Worm (Caenorhabditis elegans) whole organism, midembryonic: ENCODE data around the gene K08D8.10.

ENCODE experiments used
- T22C8.4 ChIP-seq: fragments of 200-800 bp; sonication (Bioruptor generic); IDR thresholded peaks from 2 replicates; pipeline ENCODE4 v1.3.6; 2022; ENCODE audit warnings: missing genetic modification characterization, missing compliant biosample characterization
- cog-1 ChIP-seq: sonication (generic microtip); optimal IDR thresholded peaks from 2 replicates; lab custom pipeline; 2016; ENCODE audit warnings: missing genetic modification characterization, missing compliant biosample characterization
- flt-1 ChIP-seq: fragments of 200-800 bp; sonication (Bioruptor generic); IDR thresholded peaks from 2 replicates; pipeline ENCODE4 v1.3.6; 2022; ENCODE audit warnings: missing genetic modification characterization, missing compliant biosample characterization
- klf-2 ChIP-seq: fragments of 200-800 bp; sonication (Bioruptor generic); conservative IDR thresholded peaks from 2 replicates; pipeline ENCODE4 v1.3.6; 2022; ENCODE audit warnings: missing genetic modification reagents, missing genetic modification characterization, missing compliant biosample characterization
- med-1 ChIP-seq: sonication (generic microtip); optimal IDR thresholded peaks from 2 replicates; lab custom pipeline; 2017; ENCODE audit warnings: missing genetic modification characterization, mild to moderate bottlenecking, missing compliant biosample characterization, antibody characterized with exemption, missing genetic modification reagents; ENCODE audit not compliant: insufficient read depth
- ref-1 ChIP-seq: fragments of 200-800 bp; sonication (Bioruptor generic); conservative IDR thresholded peaks from 2 replicates; pipeline ENCODE4 v1.3.6; 2022; ENCODE audit warnings: missing genetic modification reagents, missing genetic modification characterization, missing compliant biosample characterization
- tab-1 ChIP-seq: fragments of 200-800 bp; sonication (Bioruptor generic); IDR thresholded peaks from 2 replicates; pipeline ENCODE4 v1.3.6; 2022; ENCODE audit warnings: missing genetic modification characterization, missing compliant biosample characterization
- ztf-23 ChIP-seq: fragments of 200-800 bp; sonication (Bioruptor generic); IDR thresholded peaks from 2 replicates; pipeline ENCODE4 v1.3.6; 2022; ENCODE audit warnings: missing genetic modification reagents, missing genetic modification characterization, missing compliant biosample characterization
- ztf-29 ChIP-seq: fragments of 200-800 bp; sonication (Bioruptor generic); IDR thresholded peaks from 2 replicates; pipeline ENCODE4 v1.3.6; 2022; ENCODE audit warnings: missing genetic modification reagents, missing genetic modification characterization, missing compliant biosample characterization

Gene K08D8.10

DNA sequence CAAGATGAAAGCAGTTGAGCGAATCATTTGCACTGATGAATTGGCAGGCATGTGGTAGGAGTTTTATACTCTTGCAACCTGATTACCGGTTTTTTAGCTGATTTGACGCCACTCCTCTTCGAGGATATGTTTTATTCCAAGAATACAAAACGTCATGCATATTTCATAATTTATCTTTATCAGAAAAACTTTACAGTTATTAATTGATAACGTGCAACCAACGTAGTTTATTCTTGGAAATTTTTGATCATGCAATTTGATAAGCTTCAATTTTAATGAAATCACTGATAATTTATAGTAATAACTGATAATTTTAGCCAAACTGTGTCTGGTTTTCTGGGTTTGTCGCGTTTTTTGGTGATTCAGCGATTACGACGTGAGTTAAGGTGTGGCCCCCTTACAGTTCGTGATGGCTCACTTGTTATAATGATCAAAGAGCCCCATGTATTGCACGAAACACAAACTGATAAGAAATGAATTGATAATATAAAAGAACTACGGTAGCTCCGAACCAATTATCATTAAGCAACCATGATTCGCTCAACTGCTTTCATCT, 35.9 kb downstream of the K08D8.10 start, which contains the start of the genes cld-1 and dod-21:
Gene cld-1 (minus strand): TSS at position 51 of the 556 bp plus-strand sequence.
Gene dod-21 (plus strand): TSS at position 518 of the 556 bp plus-strand sequence.
- TF ChIP-seq cog-1 (tag; lab: Kevin White, UChicago) (no peak), T22C8.4 (no peak), med-1 (no peak), tab-1 (GFP tag; lab: Robert Waterston, UW) (no peak), flt-1 (GFP tag; lab: Robert Waterston, UW) (no peak), ztf-29 (GFP tag; lab: Robert Waterston, UW) (no peak), klf-2 (GFP tag; lab: Robert Waterston, UW) (no peak), ztf-23 (GFP tag; lab: Robert Waterston, UW) (no peak), ref-1 (GFP tag; lab: Robert Waterston, UW) (no peak)

DNA sequence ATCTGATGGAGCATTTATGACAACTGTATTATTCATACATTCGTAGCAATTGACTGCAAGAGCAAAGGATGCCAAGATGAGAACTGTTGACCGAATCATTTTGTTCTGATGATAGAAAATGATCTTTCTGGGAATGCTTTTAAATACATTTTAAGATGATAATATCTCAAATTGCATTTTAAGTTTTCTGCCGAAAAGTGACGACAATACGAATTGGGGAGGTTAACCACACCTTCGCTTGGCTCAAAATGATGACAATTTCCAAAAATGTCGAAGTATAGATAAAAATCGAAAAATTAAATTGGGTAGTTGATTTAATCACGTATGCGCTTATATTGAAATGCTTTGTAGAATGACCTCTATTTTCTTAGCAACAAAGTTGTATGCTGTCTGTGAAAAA, 40.9 kb downstream of the K08D8.10 start, which contains the start of gene dod-24:
Gene dod-24 (minus strand): TSS at position 101 of the 400 bp plus-strand sequence.
- TF ChIP-seq flt-1 (GFP tag; lab: Robert Waterston, UW) (no peak), ref-1 (GFP tag; lab: Robert Waterston, UW) (no peak), ztf-23 (GFP tag; lab: Robert Waterston, UW) (no peak), klf-2 (GFP tag; lab: Robert Waterston, UW) (no peak), cog-1 (tag; lab: Kevin White, UChicago) (no peak)

DNA sequence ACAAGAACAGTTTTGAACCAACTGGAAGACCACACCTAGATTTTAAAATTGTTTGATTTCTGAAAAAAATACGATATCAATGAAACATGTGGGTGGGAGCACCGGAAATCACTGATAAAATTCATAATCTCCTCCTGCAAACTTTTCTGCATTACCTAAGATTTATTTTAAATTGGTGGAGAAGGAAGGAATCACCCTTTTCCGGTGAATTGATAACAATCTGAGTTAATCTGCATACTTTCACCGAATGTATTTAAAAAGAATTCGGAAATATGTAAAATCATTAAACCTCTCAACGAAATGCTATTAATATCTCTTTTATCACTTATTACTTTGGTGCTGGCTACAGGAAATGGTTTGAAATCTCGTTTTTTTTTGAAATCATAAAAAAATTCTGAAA, 42.3 kb downstream of the K08D8.10 start, which contains the start of gene dct-19:
Gene dct-19 (plus strand): TSS at position 301 of the 400 bp plus-strand sequence.
- TF ChIP-seq ref-1 (GFP tag; lab: Robert Waterston, UW) (no peak), cog-1 (tag; lab: Kevin White, UChicago) (no peak), T22C8.4 (no peak), tab-1 (GFP tag; lab: Robert Waterston, UW) (no peak), flt-1 (GFP tag; lab: Robert Waterston, UW) (no peak), klf-2 (GFP tag; lab: Robert Waterston, UW) (no peak), ztf-23 (GFP tag; lab: Robert Waterston, UW) (no peak), ztf-29 (GFP tag; lab: Robert Waterston, UW) (no peak), med-1 (no peak)

DNA sequence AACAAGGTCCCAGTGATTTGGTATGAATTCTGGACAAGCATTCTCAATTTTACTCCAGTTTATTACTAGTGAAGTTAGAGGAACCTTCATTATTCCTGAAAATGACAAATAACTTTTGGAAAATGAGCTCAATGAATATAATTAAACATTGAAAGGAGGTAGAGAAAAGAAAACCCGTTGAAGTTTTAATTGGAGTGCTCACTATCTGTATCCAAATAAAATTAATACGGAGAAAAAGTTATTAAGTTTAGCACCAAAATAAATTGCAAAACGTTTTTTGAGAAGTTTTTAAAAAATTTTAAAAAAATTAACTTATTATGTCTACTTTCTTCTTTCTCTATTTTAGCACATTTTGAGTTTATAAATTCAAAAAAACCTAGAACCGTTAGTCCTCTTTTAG, 46.1 kb downstream of the K08D8.10 start, which contains the start of gene F55G11.1:
Gene F55G11.1 (minus strand): TSS at position 101 of the 400 bp plus-strand sequence.
- TF ChIP-seq ztf-29 (GFP tag; lab: Robert Waterston, UW) (no peak), cog-1 (tag; lab: Kevin White, UChicago) (no peak), tab-1 (GFP tag; lab: Robert Waterston, UW) (no peak), klf-2 (GFP tag; lab: Robert Waterston, UW) (no peak), T22C8.4 (no peak), flt-1 (GFP tag; lab: Robert Waterston, UW) (no peak), ztf-23 (GFP tag; lab: Robert Waterston, UW) (no peak), ref-1 (GFP tag; lab: Robert Waterston, UW) (no peak), med-1 (no peak)

DNA sequence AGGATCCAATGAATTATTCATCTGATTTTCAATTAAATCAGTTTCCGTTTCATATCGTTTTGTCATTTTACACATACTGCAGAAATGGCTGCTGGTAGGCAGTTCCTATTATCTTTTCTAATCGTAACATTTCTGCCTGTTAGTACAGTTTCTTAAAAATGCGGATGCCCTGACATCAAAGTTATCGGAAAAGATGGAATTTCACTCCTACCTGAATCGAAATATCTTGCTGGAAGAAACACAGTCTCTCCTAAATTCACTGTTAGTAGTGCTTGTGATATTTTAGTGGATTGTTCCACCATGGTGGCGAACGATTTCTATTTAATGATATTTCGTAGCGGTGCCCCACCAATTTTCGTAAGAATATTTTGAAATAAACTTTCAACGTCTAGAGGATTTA, 48.1 kb downstream of the K08D8.10 start, which contains the start of gene F55G11.10:
Gene F55G11.10 (plus strand): TSS at position 301 of the 400 bp plus-strand sequence.
- no peak for TF ChIP-seq tab-1 (GFP tag; lab: Robert Waterston, UW)
- TF ChIP-seq med-1 = no peak
- no peak for TF ChIP-seq flt-1 (GFP tag; lab: Robert Waterston, UW)
- TF ChIP-seq klf-2 (GFP tag; lab: Robert Waterston, UW) = no peak
- no peak for TF ChIP-seq T22C8.4
- TF ChIP-seq ztf-23 (GFP tag; lab: Robert Waterston, UW) = no peak
- TF ChIP-seq ztf-29 (GFP tag; lab: Robert Waterston, UW) = no peak
- TF ChIP-seq ref-1 (GFP tag; lab: Robert Waterston, UW) = no peak
- no peak for TF ChIP-seq cog-1 (tag; lab: Kevin White, UChicago)
